Fruit fly (Drosophila melanogaster): ENCODE measurements around the gene CG43056.

DNA sequence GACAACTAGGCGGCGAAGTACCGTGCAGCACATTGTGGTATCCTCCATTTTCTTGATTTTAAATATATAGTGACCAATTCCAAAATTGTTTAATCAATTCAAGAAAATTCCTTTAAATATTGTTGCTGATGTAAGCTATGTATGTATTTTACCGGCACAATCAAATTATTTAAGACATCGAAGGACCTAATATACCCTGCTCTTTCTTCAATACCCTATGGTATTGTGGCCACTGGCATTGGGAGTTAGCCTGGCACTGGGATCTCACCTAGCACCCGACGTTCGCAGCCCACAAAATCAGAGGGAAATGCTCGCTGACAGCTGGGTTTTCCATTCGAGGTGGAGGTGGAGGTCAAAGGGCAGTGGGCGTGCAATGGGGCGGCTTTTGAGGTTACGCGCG lies 15.4 kb upstream of the CG43056 start:
- TF ChIP-seq Sin3A (optimal IDR thresholded peaks at IDR 0.05) (no peak), insv (optimal IDR thresholded peaks at IDR 0.05) (no peak), Myc (optimal IDR thresholded peaks at IDR 0.05) (no peak), ttk (optimal IDR thresholded peaks at IDR 0.05) (no peak)

Measured in Kc167 (cell line).